Fruit fly (Drosophila melanogaster) whole organism, pupa: ENCODE data around the gene LSm3.

Experiments
- CG10348 ChIP-seq: fragments of 200-800 bp; sonication (Bioruptor generic); IDR thresholded peaks from 2 replicates; pipeline ENCODE4 v1.3.6; 2022; ENCODE audit warnings: missing biosample characterization, missing genetic modification characterization
- CG12605 ChIP-seq: fragments of 200-800 bp; sonication (Bioruptor generic); IDR thresholded peaks from 2 replicates; pipeline ENCODE4 v1.3.6; 2022; ENCODE audit warnings: missing biosample characterization, missing genetic modification characterization
- CG15710 ChIP-seq: fragments of 200-800 bp; sonication (Bioruptor generic); optimal IDR thresholded peaks from 2 replicates; lab custom pipeline; 2018; ENCODE audit warnings: missing biosample characterization, mild to moderate bottlenecking, missing genetic modification characterization, moderate library complexity
- CG17806 ChIP-seq: fragments of 200-800 bp; sonication (Bioruptor generic); optimal IDR thresholded peaks from 2 replicates; lab custom pipeline; 2018; ENCODE audit warnings: missing biosample characterization, mild to moderate bottlenecking, missing genetic modification characterization, moderate library complexity
- CG32121 ChIP-seq: fragments of 200-800 bp; sonication (Bioruptor generic); IDR thresholded peaks from 2 replicates; pipeline ENCODE4 v1.3.6; 2022; ENCODE audit warnings: missing biosample characterization, missing genetic modification characterization
- CG34367 ChIP-seq: fragments of 200-800 bp; sonication (Bioruptor generic); optimal IDR thresholded peaks from 2 replicates; lab custom pipeline; 2018; ENCODE audit warnings: missing biosample characterization, mild to moderate bottlenecking, missing genetic modification characterization
- CG4496 ChIP-seq: fragments of 200-800 bp; sonication (Bioruptor generic); IDR thresholded peaks from 3 replicates; pipeline ENCODE4 v1.3.6; 2022; ENCODE audit warnings: missing biosample characterization, missing genetic modification characterization
- CG8301 ChIP-seq: fragments of 200-800 bp; sonication (Bioruptor generic); optimal IDR thresholded peaks from 2 replicates; lab custom pipeline; 2018; ENCODE audit warnings: missing biosample characterization, mild to moderate bottlenecking, missing genetic modification characterization
- CG9948 ChIP-seq: fragments of 200-800 bp; sonication (Bioruptor generic); optimal IDR thresholded peaks from 2 replicates; lab custom pipeline; 2018; ENCODE audit warnings: missing biosample characterization, mild to moderate bottlenecking, missing genetic modification characterization, moderate library complexity
- EcR ChIP-seq: fragments of 200-800 bp; sonication (Bioruptor generic); optimal IDR thresholded peaks from 3 replicates; lab custom pipeline; 2019; ENCODE audit warnings: missing biosample characterization, missing genetic modification characterization, mild to moderate bottlenecking, moderate library complexity, missing genetic modification reagents
- Ets98B ChIP-seq: fragments of 200-800 bp; sonication (Bioruptor generic); IDR thresholded peaks from 2 replicates; pipeline ENCODE4 v1.3.6; 2022; ENCODE audit warnings: missing biosample characterization, missing genetic modification characterization
- Pif1A ChIP-seq: fragments of 200-800 bp; sonication (Bioruptor generic); optimal IDR thresholded peaks from 3 replicates; lab custom pipeline; 2016; ENCODE audit warnings: missing biosample characterization, missing genetic modification characterization
- Pif1B ChIP-seq: fragments of 200-800 bp; sonication (Bioruptor generic); optimal IDR thresholded peaks from 3 replicates; lab custom pipeline; 2016; ENCODE audit warnings: missing biosample characterization, missing genetic modification characterization
- fd96Ca ChIP-seq: fragments of 200-800 bp; sonication (Bioruptor generic); IDR thresholded peaks from 3 replicates; pipeline ENCODE4 v1.3.6; 2022; ENCODE audit warnings: missing biosample characterization, missing genetic modification characterization

DNA sequence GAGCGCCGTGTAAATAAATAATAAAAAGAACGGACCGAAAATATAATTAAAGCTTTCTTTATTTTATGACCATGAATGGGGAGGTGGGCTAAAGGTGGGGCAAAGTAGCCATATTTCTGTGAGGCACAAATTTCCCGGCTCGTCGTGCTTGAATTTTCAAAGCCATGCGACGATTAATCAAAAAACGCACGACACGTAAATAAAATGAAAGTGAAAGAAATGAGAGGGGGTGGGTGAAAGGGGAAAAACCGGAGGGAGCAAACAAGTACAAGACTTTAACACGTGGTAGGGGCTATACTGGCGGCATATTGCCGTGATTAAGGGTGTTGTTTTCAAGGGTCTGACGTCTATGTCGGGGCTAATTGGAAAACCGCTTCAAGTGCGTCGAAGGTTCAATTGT lies 5.1 kb downstream of the LSm3 start:
- TF ChIP-seq CG17806 (tag; lab: Kevin White, UChicago): no peak
- TF ChIP-seq CG4496 (GFP tag; lab: Robert Waterston, UW): no peak
- TF ChIP-seq CG9948 (tag; lab: Kevin White, UChicago): no peak
- no peak for TF ChIP-seq Pif1B (GFP tag; lab: Kevin White, UChicago)
- no peak for TF ChIP-seq EcR
- no peak for TF ChIP-seq Pif1A (GFP tag; lab: Kevin White, UChicago)
- TF ChIP-seq CG12605: no peak
- TF ChIP-seq CG34367: no peak
- no peak for TF ChIP-seq CG10348 (GFP tag; lab: Robert Waterston, UW)
- no peak for TF ChIP-seq CG8301 (tag; lab: Kevin White, UChicago)
- TF ChIP-seq CG15710 (tag; lab: Kevin White, UChicago): no peak
- no peak for TF ChIP-seq fd96Ca (GFP tag; lab: Robert Waterston, UW)
- no peak for TF ChIP-seq CG32121 (GFP tag; lab: Robert Waterston, UW)
- no peak for TF ChIP-seq Ets98B (GFP tag; lab: Robert Waterston, UW)
